Worm (Caenorhabditis elegans) whole organism, late embryonic: ENCODE results near the gene C26F1.1.

Experiments
- ama-1 ChIP-seq: fragments of 150-350 bp; optimal IDR thresholded peaks from 2 replicates; lab custom pipeline; 2014
- ets-4 ChIP-seq: sonication (generic microtip); optimal IDR thresholded peaks from 2 replicates; lab custom pipeline; 2016; ENCODE audit warnings: missing genetic modification characterization, missing compliant biosample characterization
- hlh-30 ChIP-seq: sonication (generic microtip); optimal IDR thresholded peaks from 2 replicates; lab custom pipeline; 2017; ENCODE audit warnings: antibody characterized with exemption, missing genetic modification characterization, missing compliant biosample characterization; ENCODE audit not compliant: insufficient read depth
- hlh-6 ChIP-seq: sonication (generic microtip); optimal IDR thresholded peaks from 2 replicates; lab custom pipeline; 2016; ENCODE audit warnings: missing genotype, missing genetic modification characterization, missing compliant biosample characterization
- lin-11 ChIP-seq: fragments of 200-800 bp; sonication (Bioruptor generic); optimal IDR thresholded peaks from 2 replicates; lab custom pipeline; 2018; ENCODE audit warnings: mild to moderate bottlenecking, missing genetic modification characterization, missing compliant biosample characterization
- nhr-232 ChIP-seq: sonication (generic microtip); optimal IDR thresholded peaks from 2 replicates; lab custom pipeline; 2016; ENCODE audit warnings: missing genetic modification characterization, missing compliant biosample characterization
- pha-2 ChIP-seq: sonication (generic microtip); optimal IDR thresholded peaks from 2 replicates; lab custom pipeline; 2017; ENCODE audit warnings: mild to moderate bottlenecking, missing genetic modification characterization, missing compliant biosample characterization
- pqm-1 ChIP-seq: sonication (generic microtip); optimal IDR thresholded peaks from 2 replicates; lab custom pipeline; 2016; ENCODE audit warnings: missing genetic modification characterization, missing compliant biosample characterization
- syd-9 ChIP-seq: sonication (generic microtip); optimal IDR thresholded peaks from 2 replicates; lab custom pipeline; 2016; ENCODE audit warnings: mild to moderate bottlenecking, missing genetic modification characterization, moderate library complexity, missing compliant biosample characterization
- tbx-7 ChIP-seq: sonication (generic microtip); optimal IDR thresholded peaks from 2 replicates; lab custom pipeline; 2016; ENCODE audit warnings: missing genotype, missing genetic modification characterization, missing compliant biosample characterization
- unc-86 ChIP-seq: sonication (generic microtip); optimal IDR thresholded peaks from 2 replicates; lab custom pipeline; 2016; ENCODE audit warnings: missing genetic modification characterization, missing compliant biosample characterization
- ztf-16 ChIP-seq: sonication (generic microtip); optimal IDR thresholded peaks from 2 replicates; lab custom pipeline; 2017; ENCODE audit warnings: missing genetic modification characterization, missing compliant biosample characterization

DNA sequence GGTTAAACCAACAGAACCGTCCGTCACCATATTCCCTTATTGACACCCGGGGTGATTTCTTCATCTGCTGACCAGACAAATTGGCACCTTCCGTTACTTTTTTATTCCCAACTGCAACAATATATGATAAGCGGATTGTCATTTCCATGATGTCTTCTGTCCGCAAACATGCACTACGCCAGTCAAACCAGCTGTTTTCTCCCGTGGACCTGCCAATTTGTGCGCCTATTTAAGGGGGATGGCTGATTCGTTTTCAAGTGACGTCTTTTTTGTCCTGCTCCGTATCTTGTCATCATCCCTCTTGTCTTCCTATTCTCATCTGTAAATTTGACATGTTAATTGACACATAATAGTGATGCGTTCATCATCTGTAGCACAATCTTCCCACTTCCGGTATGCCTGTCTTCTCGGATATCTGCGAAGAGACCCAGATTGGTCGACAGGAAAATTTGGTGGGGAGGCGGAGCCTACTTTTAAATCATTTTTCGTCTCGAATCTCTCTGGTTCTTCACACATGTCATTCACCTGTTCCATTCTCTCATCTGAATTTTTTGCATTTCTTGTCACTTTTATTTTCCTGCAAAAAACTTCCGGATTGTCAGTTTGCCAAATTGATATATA is 37.1 kb upstream of the C26F1.1 start:
- TF ChIP-seq tbx-7 (tag; lab: Kevin White, UChicago) (no peak), hlh-30 (tag; lab: Kevin White, UChicago) (no peak), ama-1 (lab: Kevin White, UChicago) (no peak), nhr-232 (no peak), lin-11 (tag; lab: Kevin White, UChicago) (no peak), pha-2 (tag; lab: Kevin White, UChicago) (no peak), pqm-1 (tag; lab: Kevin White, UChicago) (no peak), unc-86 (no peak), ztf-16 (tag; lab: Kevin White, UChicago) (no peak), ets-4 (tag; lab: Kevin White, UChicago) (no peak), hlh-6 (tag; lab: Kevin White, UChicago) (no peak), syd-9 (no peak)
